Fruit fly (Drosophila melanogaster): ENCODE data around the gene CG12725.
A peak's percentile ranks its signal among the peaks of the same experiment; 100 is the strongest.

Gene CG12725

dm6 chrX:13390465-13391173 lies 12.0 kb downstream of the CG12725 start (continued):
- TF ChIP-seq CG9817 (tag; optimal IDR thresholded peaks at IDR 0.05) (peak; percentile 73), prd (optimal IDR thresholded peaks at IDR 0.05) (no peak), prd (GFP tag; IDR thresholded peaks at IDR 0.05) (peak; percentile 72; the same call in 2 of the 3 replicates), ham (GFP tag; IDR thresholded peaks at IDR 0.05) (0 out of 2 replicates have a peak, but pooled peaks have one; percentile 46), CG34224 (GFP tag; IDR thresholded peaks at IDR 0.05; ENCODE audit: partially characterized antibody) (no peak), Sry-δ (GFP tag; optimal IDR thresholded peaks at IDR 0.05) (no peak), Oaz (GFP tag; IDR thresholded peaks at IDR 0.05) (peak; percentile 52; the same call in 1 of the 2 replicates), ssp (GFP tag; IDR thresholded peaks at IDR 0.05) (no peak; the same call in 1 of the 2 replicates), crol (GFP tag; IDR thresholded peaks at IDR 0.05) (no peak), fd96Cb (tag; optimal IDR thresholded peaks at IDR 0.05) (peak; percentile 5), CG1024 (GFP tag; IDR thresholded peaks at IDR 0.05) (0 out of 2 replicates have a peak, but pooled peaks have one; percentile 23), sr (GFP tag; IDR thresholded peaks at IDR 0.05) (no peak), CG10321 (GFP tag; IDR thresholded peaks at IDR 0.05) (0 out of 2 replicates have a peak, but pooled peaks have one; percentile 35), CG7928 (GFP tag; optimal IDR thresholded peaks at IDR 0.05) (no peak), PHDP (tag; optimal IDR thresholded peaks at IDR 0.05) (peak; percentile 79), CG13894 (tag; optimal IDR thresholded peaks at IDR 0.05) (peak; percentile 81), CG12155 (GFP tag; optimal IDR thresholded peaks at IDR 0.05) (peak; percentile 43), CG4424 (GFP tag; optimal IDR thresholded peaks at IDR 0.05) (peak; percentile 2), CG11398 (GFP tag; optimal IDR thresholded peaks at IDR 0.05) (no peak), nmo (GFP tag; optimal IDR thresholded peaks at IDR 0.05) (peak; percentile 43), Fer3 (tag; optimal IDR thresholded peaks at IDR 0.05) (peak; percentile 83), D19B (GFP tag; optimal IDR thresholded peaks at IDR 0.05) (peak; percentile 36), CG14965 (GFP tag; optimal IDR thresholded peaks at IDR 0.05; ENCODE audit: borderline replicate concordance) (no peak), CG30403 (GFP tag; optimal IDR thresholded peaks at IDR 0.05) (peak; percentile 47), Ravus (GFP tag; IDR thresholded peaks at IDR 0.05) (peak; percentile 50), Oli (tag; optimal IDR thresholded peaks at IDR 0.05) (peak; percentile 59), btn (GFP tag; optimal IDR thresholded peaks at IDR 0.05) (no peak), stc (GFP tag; IDR thresholded peaks at IDR 0.05) (peak; percentile 70), odd (GFP tag; optimal IDR thresholded peaks at IDR 0.05) (peak; percentile 31), CG6175 (GFP tag; IDR thresholded peaks at IDR 0.05) (0 out of 3 replicates have a peak, but pooled peaks have one; percentile 14), lmd (GFP tag; IDR thresholded peaks at IDR 0.05) (peak; percentile 60; the same call in 1 of the 2 replicates), sens (GFP tag) (peak; percentile 27), CG32532 (GFP tag; IDR thresholded peaks at IDR 0.05) (peak; percentile 87), CG18262 (tag; optimal IDR thresholded peaks at IDR 0.05) (peak; percentile 48), Sox102F (GFP tag; optimal IDR thresholded peaks at IDR 0.05) (peak; percentile 53), HmgD (GFP tag; optimal IDR thresholded peaks at IDR 0.05) (no peak), sob (GFP tag; IDR thresholded peaks at IDR 0.05) (peak; percentile 74), insv (GFP tag; optimal IDR thresholded peaks at IDR 0.05) (no peak), Scr (GFP tag; IDR thresholded peaks at IDR 0.05; ENCODE audit: partially characterized antibody) (no peak), Chrac-16 (GFP tag; optimal IDR thresholded peaks at IDR 0.05) (peak; percentile 1), CG8924 (tag; optimal IDR thresholded peaks at IDR 0.05) (peak; percentile 80), vvl (GFP tag; IDR thresholded peaks at IDR 0.05) (peak; percentile 76), esg (GFP tag; conservative IDR thresholded peaks at IDR 0.05) (peak; percentile 55), fd3F (GFP tag; optimal IDR thresholded peaks at IDR 0.05) (peak; percentile 83), CG5245 (GFP tag; optimal IDR thresholded peaks at IDR 0.05) (no peak), CG6765 (GFP tag; optimal IDR thresholded peaks at IDR 0.05) (peak; percentile 52), Mrtf (GFP tag; IDR thresholded peaks at IDR 0.05) (peak; percentile 65; the same call in 1 of the 3 replicates), tio (GFP tag; optimal IDR thresholded peaks at IDR 0.05) (no peak), Med (GFP tag) (peak; percentile 36), CG2889 (GFP tag; IDR thresholded peaks at IDR 0.05) (peak; percentile 59; the same call in 2 of the 3 replicates)
